Worm (Caenorhabditis elegans) whole organism, L4 larva: ENCODE results near the gene R08F11.4.

Experiments used
- F10B5.3 ChIP-seq: sonication (generic microtip); optimal IDR thresholded peaks from 2 replicates; lab custom pipeline; 2016; ENCODE audit warnings: mild to moderate bottlenecking, missing genetic modification characterization, missing compliant biosample characterization
- F26F4.8 ChIP-seq: fragments of 200-800 bp; sonication (Bioruptor generic); conservative IDR thresholded peaks from 2 replicates; pipeline ENCODE4 v1.3.6; 2022; ENCODE audit warnings: missing genetic modification characterization, missing compliant biosample characterization
- F49E8.2 ChIP-seq: sonication (generic microtip); optimal IDR thresholded peaks from 2 replicates; lab custom pipeline; 2016; ENCODE audit warnings: missing compliant biosample characterization, mild to moderate bottlenecking, missing genetic modification characterization, borderline replicate concordance
- R02D3.7 ChIP-seq: fragments of 150-350 bp; sonication (generic microtip); optimal IDR thresholded peaks from 3 replicates; lab custom pipeline; 2014; ENCODE audit warnings: missing biosample characterization, missing genetic modification characterization
- T26A8.4 ChIP-seq: fragments of 200-800 bp; sonication (Bioruptor generic); IDR thresholded peaks from 2 replicates; pipeline ENCODE4 v1.3.6; 2022; ENCODE audit warnings: missing genetic modification characterization, missing compliant biosample characterization
- Y48G9A.11 ChIP-seq: fragments of 200-800 bp; sonication (Bioruptor generic); IDR thresholded peaks from 2 replicates; pipeline ENCODE4 v1.3.6; 2022; ENCODE audit warnings: missing genetic modification reagents, missing genetic modification characterization, missing compliant biosample characterization
- Y5F2A.4 ChIP-seq: fragments of 200-800 bp; sonication (Bioruptor generic); optimal IDR thresholded peaks from 2 replicates; lab custom pipeline; 2018; ENCODE audit warnings: mild to moderate bottlenecking, missing genetic modification characterization, missing compliant biosample characterization
- ZK546.5 ChIP-seq, 2 experiments: sonication (generic microtip); optimal IDR thresholded peaks; 2 replicates each; lab custom pipeline; 2017; ENCODE audit warnings: missing biosample characterization in 2 of 2, missing genetic modification characterization in 2 of 2
- aha-1 ChIP-seq: fragments of 150-350 bp; peaks from one replicate; lab custom pipeline; 2014; ENCODE audit warnings: missing biosample characterization, missing genetic modification characterization
- ceh-28 ChIP-seq: fragments of 150-350 bp; optimal IDR thresholded peaks from 2 replicates; lab custom pipeline; 2014; ENCODE audit warnings: missing biosample characterization, missing genetic modification reagents, missing genetic modification characterization
- ceh-44 ChIP-seq: fragments of 200-800 bp; sonication (Bioruptor generic); IDR thresholded peaks from 2 replicates; pipeline ENCODE4 v1.3.6; 2022; ENCODE audit warnings: missing genetic modification reagents, missing genetic modification characterization, missing compliant biosample characterization
- ceh-62 ChIP-seq: sonication (generic microtip); optimal IDR thresholded peaks from 2 replicates; lab custom pipeline; 2017; ENCODE audit warnings: missing biosample characterization, missing genetic modification characterization
- ctbp-1 ChIP-seq: fragments of 200-800 bp; sonication (Bioruptor generic); IDR thresholded peaks from 2 replicates; pipeline ENCODE4 v1.3.6; 2022; ENCODE audit warnings: missing genetic modification reagents, missing genetic modification characterization, missing compliant biosample characterization
- daf-16 ChIP-seq, 3 experiments: sonication (generic microtip); optimal IDR thresholded peaks; 2 replicates each; lab custom pipeline; 2016 to 2017; ENCODE audit warnings: missing genetic modification characterization in 3 of 3, missing genetic modification reagents in 3 of 3, mild to moderate bottlenecking in 2 of 3, missing compliant biosample characterization in 2 of 3, missing biosample characterization in 1 of 3, moderate library complexity in 1 of 3
- daf-8 ChIP-seq: fragments of 200-800 bp; sonication (Bioruptor generic); IDR thresholded peaks from 2 replicates; pipeline ENCODE4 v1.3.6; 2022; ENCODE audit warnings: missing genetic modification characterization, missing compliant biosample characterization
- dmd-6 ChIP-seq: fragments of 200-800 bp; sonication (Bioruptor generic); IDR thresholded peaks from 2 replicates; pipeline ENCODE4 v1.3.6; 2022; ENCODE audit warnings: missing genetic modification reagents, missing genetic modification characterization, missing compliant biosample characterization
- dmd-8 ChIP-seq: fragments of 200-800 bp; sonication (Bioruptor generic); IDR thresholded peaks from 2 replicates; pipeline ENCODE4 v1.3.6; 2022; ENCODE audit warnings: missing genetic modification characterization, missing compliant biosample characterization
- dpl-1 ChIP-seq: fragments of 150-350 bp; optimal IDR thresholded peaks from 2 replicates; lab custom pipeline; 2014; ENCODE audit warnings: missing biosample characterization, missing genetic modification reagents, missing genetic modification characterization
- fkh-10 ChIP-seq: fragments of 150-350 bp; optimal IDR thresholded peaks from 2 replicates; lab custom pipeline; 2014; ENCODE audit warnings: missing biosample characterization, missing genetic modification reagents, missing genetic modification characterization
- fos-1 ChIP-seq: fragments of 150-350 bp; optimal IDR thresholded peaks from 2 replicates; lab custom pipeline; 2014; ENCODE audit warnings: missing biosample characterization, missing genetic modification characterization
- gei-8 ChIP-seq: fragments of 200-800 bp; sonication (Bioruptor generic); optimal IDR thresholded peaks from 2 replicates; lab custom pipeline; 2018; ENCODE audit warnings: mild to moderate bottlenecking, missing genetic modification characterization, missing compliant biosample characterization
- hif-1 ChIP-seq, 2 experiments: sonication (generic microtip); optimal IDR thresholded peaks; 2 replicates each; lab custom pipeline; 2016 to 2017; ENCODE audit warnings: missing compliant biosample characterization in 2 of 2, missing genetic modification characterization in 2 of 2, missing genetic modification reagents in 2 of 2, missing genotype in 2 of 2, mild to moderate bottlenecking in 1 of 2
- hlh-30 ChIP-seq: sonication (generic microtip); optimal IDR thresholded peaks from 2 replicates; lab custom pipeline; 2017; ENCODE audit warnings: antibody characterized with exemption, mild to moderate bottlenecking, missing genetic modification characterization, missing compliant biosample characterization; ENCODE audit not compliant: insufficient read depth
- jun-1 ChIP-seq: fragments of 150-350 bp; optimal IDR thresholded peaks from 2 replicates; lab custom pipeline; 2014; ENCODE audit warnings: missing biosample characterization, missing genetic modification reagents, missing genetic modification characterization
- lin-1 ChIP-seq: fragments of 200-800 bp; sonication (Bioruptor generic); IDR thresholded peaks from 2 replicates; pipeline ENCODE4 v1.3.6; 2022; ENCODE audit warnings: missing genetic modification reagents, missing genetic modification characterization, missing compliant biosample characterization
- lin-13 ChIP-seq: fragments of 150-350 bp; optimal IDR thresholded peaks from 2 replicates; lab custom pipeline; 2014; ENCODE audit warnings: missing biosample characterization, missing genetic modification reagents, missing genetic modification characterization
- lin-15B ChIP-seq: fragments of 150-350 bp; sonication (generic microtip); optimal IDR thresholded peaks from 3 replicates; lab custom pipeline; 2014; ENCODE audit warnings: missing biosample characterization, missing genetic modification characterization
- lsy-2 ChIP-seq, 2 experiments: fragments of 150-350 bp in 1 of 2; sonication (generic microtip) in 1 of 2; optimal IDR thresholded peaks; 2 replicates each; lab custom pipeline; 2014 to 2017; ENCODE audit warnings: missing biosample characterization in 2 of 2, missing genetic modification characterization in 2 of 2
- madf-5 ChIP-seq, 2 experiments: fragments of 200-800 bp; sonication (Bioruptor generic); IDR thresholded peaks; 2 replicates each; pipeline ENCODE4 v1.3.6; 2022; ENCODE audit warnings: missing compliant biosample characterization in 2 of 2, missing genetic modification characterization in 2 of 2
- mep-1 ChIP-seq: fragments of 150-350 bp; sonication (generic microtip); optimal IDR thresholded peaks from 3 replicates; lab custom pipeline; 2014; ENCODE audit warnings: missing biosample characterization, missing genetic modification characterization
- mes-2 ChIP-seq: sonication (generic microtip); optimal IDR thresholded peaks from 2 replicates; lab custom pipeline; 2016; ENCODE audit warnings: missing genotype, mild to moderate bottlenecking, missing genetic modification characterization, missing compliant biosample characterization; ENCODE audit not compliant: poor library complexity, severe bottlenecking
- mxl-2 ChIP-seq: fragments of 200-800 bp; sonication (Bioruptor generic); conservative IDR thresholded peaks from 2 replicates; pipeline ENCODE4 v1.3.6; 2022; ENCODE audit warnings: missing genetic modification reagents, missing genetic modification characterization, missing compliant biosample characterization
- nhr-10 ChIP-seq: fragments of 150-350 bp; optimal IDR thresholded peaks from 2 replicates; lab custom pipeline; 2014; ENCODE audit warnings: missing biosample characterization, missing genetic modification characterization
- nhr-11 ChIP-seq: fragments of 150-350 bp; optimal IDR thresholded peaks from 2 replicates; lab custom pipeline; 2014; ENCODE audit warnings: missing biosample characterization, missing genetic modification characterization
- nhr-111 ChIP-seq: fragments of 200-800 bp; sonication (Bioruptor generic); optimal IDR thresholded peaks from 2 replicates; lab custom pipeline; 2018; ENCODE audit warnings: mild to moderate bottlenecking, missing genetic modification characterization, missing compliant biosample characterization
- nhr-28 ChIP-seq: fragments of 150-350 bp; optimal IDR thresholded peaks from 2 replicates; lab custom pipeline; 2014; ENCODE audit warnings: missing biosample characterization, missing genetic modification characterization
- nhr-6 ChIP-seq: fragments of 150-350 bp; optimal IDR thresholded peaks from 2 replicates; lab custom pipeline; 2014; ENCODE audit warnings: missing biosample characterization, missing genetic modification characterization
- nhr-77 ChIP-seq: fragments of 150-350 bp; optimal IDR thresholded peaks from 2 replicates; lab custom pipeline; 2014; ENCODE audit warnings: missing biosample characterization, missing genetic modification characterization
- saeg-2 ChIP-seq: fragments of 200-800 bp; sonication (Bioruptor generic); IDR thresholded peaks from 2 replicates; pipeline ENCODE4 v1.3.6; 2022; ENCODE audit warnings: missing genetic modification reagents, missing genetic modification characterization, missing compliant biosample characterization
- set-16 ChIP-seq: fragments of 200-800 bp; sonication (Bioruptor generic); IDR thresholded peaks from 2 replicates; pipeline ENCODE4 v1.3.6; 2022; ENCODE audit warnings: missing genetic modification reagents, missing genetic modification characterization, missing compliant biosample characterization
- skn-1 ChIP-seq: fragments of 150-350 bp; optimal IDR thresholded peaks from 2 replicates; lab custom pipeline; 2014; ENCODE audit warnings: missing biosample characterization, missing genetic modification characterization
- snpc-1.2 ChIP-seq: fragments of 200-800 bp; sonication (Bioruptor generic); IDR thresholded peaks from 2 replicates; pipeline ENCODE4 v1.3.6; 2022; ENCODE audit warnings: missing genetic modification reagents, missing genetic modification characterization, missing compliant biosample characterization
- spr-3 ChIP-seq: fragments of 200-800 bp; sonication (Bioruptor generic); optimal IDR thresholded peaks from 2 replicates; lab custom pipeline; 2018; ENCODE audit warnings: mild to moderate bottlenecking, missing genetic modification characterization, missing compliant biosample characterization
- tag-97 ChIP-seq: fragments of 200-800 bp; sonication (Bioruptor generic); IDR thresholded peaks from 2 replicates; pipeline ENCODE4 v1.3.6; 2022; ENCODE audit warnings: missing genetic modification characterization, missing compliant biosample characterization
- tra-1 ChIP-seq: fragments of 200-800 bp; sonication (Bioruptor generic); IDR thresholded peaks from 2 replicates; pipeline ENCODE4 v1.3.6; 2022; ENCODE audit warnings: missing genetic modification reagents, missing genetic modification characterization, missing compliant biosample characterization
- unc-130 ChIP-seq: sonication (generic microtip); optimal IDR thresholded peaks from 2 replicates; lab custom pipeline; 2016; ENCODE audit warnings: missing genetic modification reagents, missing genetic modification characterization, missing compliant biosample characterization
- unc-39 ChIP-seq: sonication (generic microtip); optimal IDR thresholded peaks from 2 replicates; lab custom pipeline; 2017; ENCODE audit warnings: missing biosample characterization, missing genetic modification characterization
- vab-7 ChIP-seq: fragments of 200-800 bp; sonication (Bioruptor generic); IDR thresholded peaks from 2 replicates; pipeline ENCODE4 v1.3.6; 2022; ENCODE audit warnings: missing genetic modification reagents, missing genetic modification characterization, missing compliant biosample characterization
- zag-1 ChIP-seq: fragments of 150-350 bp; optimal IDR thresholded peaks from 2 replicates; lab custom pipeline; 2014; ENCODE audit warnings: missing biosample characterization, missing genetic modification characterization
- zfp-2 ChIP-seq: sonication (generic microtip); optimal IDR thresholded peaks from 2 replicates; lab custom pipeline; 2016; ENCODE audit warnings: mild to moderate bottlenecking, missing genetic modification characterization, missing compliant biosample characterization
- zip-11 ChIP-seq: fragments of 200-800 bp; sonication (Bioruptor generic); IDR thresholded peaks from 2 replicates; pipeline ENCODE4 v1.3.6; 2022; ENCODE audit warnings: missing genetic modification characterization, missing compliant biosample characterization
- ztf-11 ChIP-seq: fragments of 150-350 bp; optimal IDR thresholded peaks from 2 replicates; lab custom pipeline; 2014; ENCODE audit warnings: missing biosample characterization, missing genetic modification characterization
- ztf-7 ChIP-seq: fragments of 150-350 bp; optimal IDR thresholded peaks from 2 replicates; lab custom pipeline; 2014; ENCODE audit warnings: missing biosample characterization, missing genetic modification characterization

Gene R08F11.4

ce11 chrV:3776946-3777345 is 28.4 kb downstream of the R08F11.4 start (continued):
- TF ChIP-seq nhr-28 (peak; percentile 64), ceh-28 (tag; lab: Kevin White, UChicago) (no peak), nhr-111 (GFP tag; lab: Kevin White, UChicago) (no peak), F49E8.2 (tag; lab: Kevin White, UChicago) (no peak), lsy-2 (tag; optimal IDR thresholded peaks at IDR 0.05; lab: Kevin White, UChicago) (no peak), vab-7 (GFP tag; lab: Robert Waterston, UW) (no peak), tra-1 (GFP tag; lab: Robert Waterston, UW) (no peak), hlh-30 (tag; lab: Kevin White, UChicago) (peak; percentile 58), ctbp-1 (no peak), tag-97 (GFP tag; lab: Robert Waterston, UW) (no peak), zip-11 (GFP tag; lab: Robert Waterston, UW) (no peak), Y5F2A.4 (GFP tag; lab: Kevin White, UChicago) (no peak), T26A8.4 (GFP tag; lab: Robert Waterston, UW) (no peak), R02D3.7 (no peak), zfp-2 (tag; lab: Kevin White, UChicago) (no peak), snpc-1.2 (GFP tag; lab: Robert Waterston, UW) (no peak), nhr-10 (tag; lab: Kevin White, UChicago) (no peak), skn-1 (tag; lab: Kevin White, UChicago) (no peak), spr-3 (no peak), nhr-6 (tag; lab: Kevin White, UChicago) (no peak), nhr-77 (peak; percentile 2), lin-13 (GFP tag; lab: Kevin White, UChicago) (no peak), set-16 (GFP tag; lab: Robert Waterston, UW) (no peak), F10B5.3 (tag; lab: Kevin White, UChicago) (no peak), dmd-6 (GFP tag; lab: Robert Waterston, UW) (peak; percentile 82), daf-8 (no peak), unc-130 (GFP tag; lab: Kevin White, UChicago) (no peak), fkh-10 (GFP tag; lab: Kevin White, UChicago) (no peak), lin-1 (GFP tag; lab: Robert Waterston, UW) (0 out of 2 replicates have a peak, but pooled peaks have one; percentile 38), ZK546.5 (tag; optimal IDR thresholded peaks at IDR 0.05; lab: Kevin White, UChicago) (no peak), lin-15B (tag; lab: Kevin White, UChicago) (no peak), jun-1 (tag; lab: Kevin White, UChicago) (no peak), unc-39 (no peak), mxl-2 (GFP tag; lab: Robert Waterston, UW) (no peak), gei-8 (GFP tag; lab: Kevin White, UChicago) (no peak), saeg-2 (GFP tag; lab: Robert Waterston, UW) (no peak), dmd-8 (GFP tag; lab: Robert Waterston, UW) (0 out of 2 replicates have a peak, but pooled peaks have one; percentile 51), madf-5 (GFP tag; IDR thresholded peaks at IDR 0.05; lab: Robert Waterston, UW) (no peak), aha-1 (tag; lab: Kevin White, UChicago) (peak; percentile 100), ceh-62 (tag; lab: Kevin White, UChicago) (no peak), dpl-1 (GFP tag; lab: Kevin White, UChicago) (no peak), mep-1 (peak; percentile 6), Y48G9A.11 (GFP tag; lab: Robert Waterston, UW) (no peak), nhr-11 (no peak), hif-1 (tag; optimal IDR thresholded peaks at IDR 0.05; lab: Kevin White, UChicago) (peak; percentile 86 to 98), ztf-11 (no peak), ztf-7 (tag; lab: Kevin White, UChicago) (no peak), ceh-44 (GFP tag; lab: Robert Waterston, UW) (no peak), F26F4.8 (GFP tag; lab: Robert Waterston, UW) (no peak), zag-1 (tag; lab: Kevin White, UChicago) (no peak), mes-2 (tag; lab: Kevin White, UChicago) (no peak), fos-1 (tag; lab: Kevin White, UChicago) (no peak), daf-16 (GFP tag; optimal IDR thresholded peaks at IDR 0.05; lab: Kevin White, UChicago) (no peak), daf-16 (tag; optimal IDR thresholded peaks at IDR 0.05; lab: Kevin White, UChicago) (peak; percentile 84)
